Fruit fly (Drosophila melanogaster): ENCODE data around the gene CG46025.

The CG46025 gene

dm6 chr2L:7813357-7813756 lies 59.4 kb downstream of the CG46025 start (continued):
- TF ChIP-seq CG13624 (GFP tag; optimal IDR thresholded peaks at IDR 0.05) (peak; percentile 61), Hsf (GFP tag; optimal IDR thresholded peaks at IDR 0.05) (no peak), Dbx (GFP tag; IDR thresholded peaks at IDR 0.05) (peak; percentile 29; the same call in 1 of the 3 replicates), abd-A (tag; optimal IDR thresholded peaks at IDR 0.05) (no peak), CG15011 (GFP tag; optimal IDR thresholded peaks at IDR 0.05) (peak; percentile 48), CG17385 (GFP tag; optimal IDR thresholded peaks at IDR 0.05) (peak; percentile 30), pb (GFP tag; optimal IDR thresholded peaks at IDR 0.05) (no peak), CG7839 (tag; optimal IDR thresholded peaks at IDR 0.05) (peak; percentile 11), Nf-YA (GFP tag; IDR thresholded peaks at IDR 0.05) (0 out of 2 replicates have a peak, but pooled peaks have one; percentile 20), Camta (GFP tag; optimal IDR thresholded peaks at IDR 0.05) (peak; percentile 51), tup (GFP tag; optimal IDR thresholded peaks at IDR 0.05) (peak; percentile 61), CG1603 (tag; optimal IDR thresholded peaks at IDR 0.05) (peak; percentile 35), pita (GFP tag; optimal IDR thresholded peaks at IDR 0.05) (no peak), onecut (GFP tag; IDR thresholded peaks at IDR 0.05) (no peak), Antp (GFP tag; optimal IDR thresholded peaks at IDR 0.05) (no peak), Sry-δ (GFP tag; optimal IDR thresholded peaks at IDR 0.05) (peak; percentile 1), kay (GFP tag; optimal IDR thresholded peaks at IDR 0.05) (peak; percentile 51), CG34224 (GFP tag; IDR thresholded peaks at IDR 0.05; ENCODE audit: partially characterized antibody) (no peak), az2 (GFP tag; optimal IDR thresholded peaks at IDR 0.05) (no peak), CG13287 (GFP tag; IDR thresholded peaks at IDR 0.05; ENCODE audit: partially characterized antibody) (no peak), Fer2 (tag; optimal IDR thresholded peaks at IDR 0.05) (peak; percentile 75), NK7.1 (GFP tag; optimal IDR thresholded peaks at IDR 0.05) (peak; percentile 46), Dip2 (GFP tag; IDR thresholded peaks at IDR 0.05) (no peak), rib (GFP tag; IDR thresholded peaks at IDR 0.05) (peak; percentile 63; the same call in 1 of the 2 replicates), CG14050 (GFP tag; IDR thresholded peaks at IDR 0.05) (no peak), lola (GFP tag; optimal IDR thresholded peaks at IDR 0.05) (no peak), Lim3 (GFP tag; IDR thresholded peaks at IDR 0.05) (no peak), CG12942 (GFP tag; optimal IDR thresholded peaks at IDR 0.05) (no peak), disco-r (GFP tag; optimal IDR thresholded peaks at IDR 0.05) (no peak), CG32772 (GFP tag; IDR thresholded peaks at IDR 0.05) (no peak), CG12104 (GFP tag; optimal IDR thresholded peaks at IDR 0.05) (peak; percentile 64), hb (GFP tag; IDR thresholded peaks at IDR 0.05; ENCODE audit: partially characterized antibody) (no peak), CG14860 (GFP tag; IDR thresholded peaks at IDR 0.05; ENCODE audit: partially characterized antibody) (no peak), nerfin-2 (GFP tag; IDR thresholded peaks at IDR 0.05; ENCODE audit: partially characterized antibody) (no peak), CG17829 (tag; optimal IDR thresholded peaks at IDR 0.05) (peak; percentile 3), dan (GFP tag; IDR thresholded peaks at IDR 0.05) (no peak), repo (GFP tag; optimal IDR thresholded peaks at IDR 0.05) (no peak), CHES-1-like (GFP tag; optimal IDR thresholded peaks at IDR 0.05) (no peak), ATbp (GFP tag; optimal IDR thresholded peaks at IDR 0.05) (peak; percentile 34), CG18262 (tag; optimal IDR thresholded peaks at IDR 0.05) (peak; percentile 46), CG16779 (GFP tag; IDR thresholded peaks at IDR 0.05) (no peak), gce (GFP tag; IDR thresholded peaks at IDR 0.05) (0 out of 3 replicates have a peak, but pooled peaks have one; percentile 20), CG14710 (tag; optimal IDR thresholded peaks at IDR 0.05) (peak; percentile 49), row (GFP tag; IDR thresholded peaks at IDR 0.05) (peak; percentile 5; the same call in 1 of the 3 replicates), CG4854 (GFP tag; optimal IDR thresholded peaks at IDR 0.05) (peak; percentile 32), psq (GFP tag; optimal IDR thresholded peaks at IDR 0.05) (no peak), luna (GFP tag; optimal IDR thresholded peaks at IDR 0.05) (no peak), PHDP (tag; optimal IDR thresholded peaks at IDR 0.05) (peak; percentile 57), Blimp-1 (GFP tag; optimal IDR thresholded peaks at IDR 0.05) (peak; percentile 74), Hmr (GFP tag; optimal IDR thresholded peaks at IDR 0.05) (peak; percentile 65), NfI (GFP tag; optimal IDR thresholded peaks at IDR 0.05) (peak; percentile 19)

All from whole organism, embryonic.